Fruit fly (Drosophila melanogaster): ENCODE results near the gene CG14692.
A peak's percentile ranks its signal among the peaks of the same experiment; 100 is the strongest.

The CG14692 gene

dm6 chr3R:10788186-10788585 lies 15.6 kb downstream of the CG14692 start, which contains the start of the genes Art1 and Mcm5 (continued):
- no peak for TF ChIP-seq salm (tag; optimal IDR thresholded peaks at IDR 0.05)
- no peak for TF ChIP-seq CG4360 (GFP tag; IDR thresholded peaks at IDR 0.05)
- TF ChIP-seq CG12769 (tag; optimal IDR thresholded peaks at IDR 0.05), result no peak
- no peak for TF ChIP-seq CG32772 (GFP tag; IDR thresholded peaks at IDR 0.05)
- TF ChIP-seq slbo (GFP tag; IDR thresholded peaks at IDR 0.05), result peak; percentile 24; the same call in 1 of the 2 replicates
- TF ChIP-seq ro (GFP tag; IDR thresholded peaks at IDR 0.05), result no peak
- no peak for TF ChIP-seq CG10366 (GFP tag; IDR thresholded peaks at IDR 0.05)
- no peak for TF ChIP-seq grn (GFP tag; optimal IDR thresholded peaks at IDR 0.05)
- peak; percentile 68 for TF ChIP-seq CG2120 (GFP tag; optimal IDR thresholded peaks at IDR 0.05)
- TF ChIP-seq Gug (GFP tag; IDR thresholded peaks at IDR 0.05), result peak; percentile 16; the same call in 1 of the 4 replicates
- TF ChIP-seq sob (GFP tag; IDR thresholded peaks at IDR 0.05), result peak; percentile 70
- peak; percentile 90 for TF ChIP-seq Ets65A (GFP tag)
- TF ChIP-seq Dref (GFP tag; IDR thresholded peaks at IDR 0.05), result peak; percentile 51
- TF ChIP-seq HmgZ (tag; optimal IDR thresholded peaks at IDR 0.05), result peak; percentile 49
- TF ChIP-seq CG6272 (GFP tag; IDR thresholded peaks at IDR 0.05), result no peak
- TF ChIP-seq B-H2 (GFP tag; optimal IDR thresholded peaks at IDR 0.05), result peak; percentile 7
- no peak for TF ChIP-seq CG43689 (GFP tag; IDR thresholded peaks at IDR 0.05)
- TF ChIP-seq CG14014 (GFP tag; IDR thresholded peaks at IDR 0.05), result no peak
- no peak for TF ChIP-seq CG13424 (tag; optimal IDR thresholded peaks at IDR 0.05)
- TF ChIP-seq CG11560 (tag; IDR thresholded peaks at IDR 0.05), result no peak
- no peak for TF ChIP-seq sqz (GFP tag; optimal IDR thresholded peaks at IDR 0.05)
- TF ChIP-seq toy (GFP tag; IDR thresholded peaks at IDR 0.05), result no peak
- peak; percentile 80 for TF ChIP-seq Opbp (GFP tag; IDR thresholded peaks at IDR 0.05; ENCODE audit: partially characterized antibody)
- TF ChIP-seq so (GFP tag; IDR thresholded peaks at IDR 0.05), result no peak
- TF ChIP-seq gcm2 (GFP tag; optimal IDR thresholded peaks at IDR 0.05), result no peak
- no peak for TF ChIP-seq Hr78 (GFP tag; optimal IDR thresholded peaks at IDR 0.05)
- no peak for TF ChIP-seq CG7372 (GFP tag; IDR thresholded peaks at IDR 0.05)
- no peak for TF ChIP-seq Elba2 (GFP tag; optimal IDR thresholded peaks at IDR 0.05)
- TF ChIP-seq CG4282 (GFP tag; optimal IDR thresholded peaks at IDR 0.05), result no peak
- no peak for TF ChIP-seq CG8765 (GFP tag; IDR thresholded peaks at IDR 0.05)
- peak; percentile 62 for TF ChIP-seq CG4617 (GFP tag; optimal IDR thresholded peaks at IDR 0.05; ENCODE audit: borderline replicate concordance)
- TF ChIP-seq CG2116 (GFP tag; optimal IDR thresholded peaks at IDR 0.05), result peak; percentile 79
- TF ChIP-seq CG8290 (GFP tag; optimal IDR thresholded peaks at IDR 0.05), result peak; percentile 45
- TF ChIP-seq CG8290 (tag; optimal IDR thresholded peaks at IDR 0.05), result no peak
- no peak for TF ChIP-seq CG31441 (GFP tag; IDR thresholded peaks at IDR 0.05)
- no peak for TF ChIP-seq pita (GFP tag; optimal IDR thresholded peaks at IDR 0.05)
- TF ChIP-seq tup (GFP tag; optimal IDR thresholded peaks at IDR 0.05), result no peak
- TF ChIP-seq CG13123 (GFP tag; optimal IDR thresholded peaks at IDR 0.05), result peak; percentile 12
- TF ChIP-seq Sry-δ (GFP tag; optimal IDR thresholded peaks at IDR 0.05), result peak; percentile 97
- peak; percentile 99 for TF ChIP-seq Dll (GFP tag; IDR thresholded peaks at IDR 0.05; ENCODE audit: partially characterized antibody)
- TF ChIP-seq Bdp1 (GFP tag; optimal IDR thresholded peaks at IDR 0.05), result no peak
- peak; percentile 38 for TF ChIP-seq zen (tag; optimal IDR thresholded peaks at IDR 0.05)
- TF ChIP-seq dimm (GFP tag; IDR thresholded peaks at IDR 0.05), result no peak
- TF ChIP-seq gro (GFP tag; optimal IDR thresholded peaks at IDR 0.05), result peak; percentile 64
- peak; percentile 77 for TF ChIP-seq trem (tag; optimal IDR thresholded peaks at IDR 0.05)
- no peak for TF ChIP-seq CG9876 (GFP tag; optimal IDR thresholded peaks at IDR 0.05)
- TF ChIP-seq CG1647 (GFP tag; optimal IDR thresholded peaks at IDR 0.05), result no peak
- TF ChIP-seq Hmx (GFP tag; optimal IDR thresholded peaks at IDR 0.05), result no peak
- TF ChIP-seq Sin3A (optimal IDR thresholded peaks at IDR 0.05), result peak; percentile 99
- TF ChIP-seq sens-2 (GFP tag; IDR thresholded peaks at IDR 0.05), result no peak
- peak; percentile 99 for TF ChIP-seq BEAF-32 (GFP tag; optimal IDR thresholded peaks at IDR 0.05)
- TF ChIP-seq CG16815 (GFP tag; optimal IDR thresholded peaks at IDR 0.05), result no peak
- no peak for TF ChIP-seq CG10462 (GFP tag; optimal IDR thresholded peaks at IDR 0.05)
- TF ChIP-seq CG15073 (GFP tag; optimal IDR thresholded peaks at IDR 0.05), result no peak
